Fruit fly (Drosophila melanogaster) whole organism, pupa: ENCODE measurements around the gene CG14034.

ENCODE experiments used
- CG10348 ChIP-seq: fragments of 200-800 bp; sonication (Bioruptor generic); IDR thresholded peaks from 2 replicates; pipeline ENCODE4 v1.3.6; 2022; ENCODE audit warnings: missing biosample characterization, missing genetic modification characterization
- CG12605 ChIP-seq: fragments of 200-800 bp; sonication (Bioruptor generic); IDR thresholded peaks from 2 replicates; pipeline ENCODE4 v1.3.6; 2022; ENCODE audit warnings: missing biosample characterization, missing genetic modification characterization
- CG13204 ChIP-seq: fragments of 200-800 bp; sonication (Bioruptor generic); optimal IDR thresholded peaks from 2 replicates; lab custom pipeline; 2018; ENCODE audit warnings: missing biosample characterization, mild to moderate bottlenecking, missing genetic modification characterization, moderate library complexity
- CG14655 ChIP-seq: fragments of 200-800 bp; sonication (Bioruptor generic); optimal IDR thresholded peaks from 3 replicates; lab custom pipeline; 2017; ENCODE audit warnings: mild to moderate bottlenecking, missing biosample characterization, missing genetic modification reagents, missing genetic modification characterization
- CG15710 ChIP-seq: fragments of 200-800 bp; sonication (Bioruptor generic); optimal IDR thresholded peaks from 2 replicates; lab custom pipeline; 2018; ENCODE audit warnings: missing biosample characterization, mild to moderate bottlenecking, missing genetic modification characterization, moderate library complexity
- CG32121 ChIP-seq: fragments of 200-800 bp; sonication (Bioruptor generic); IDR thresholded peaks from 2 replicates; pipeline ENCODE4 v1.3.6; 2022; ENCODE audit warnings: missing biosample characterization, missing genetic modification characterization
- CG4496 ChIP-seq: fragments of 200-800 bp; sonication (Bioruptor generic); IDR thresholded peaks from 3 replicates; pipeline ENCODE4 v1.3.6; 2022; ENCODE audit warnings: missing biosample characterization, missing genetic modification characterization
- CG8301 ChIP-seq: fragments of 200-800 bp; sonication (Bioruptor generic); optimal IDR thresholded peaks from 2 replicates; lab custom pipeline; 2018; ENCODE audit warnings: missing biosample characterization, mild to moderate bottlenecking, missing genetic modification characterization
- CG9948 ChIP-seq: fragments of 200-800 bp; sonication (Bioruptor generic); optimal IDR thresholded peaks from 2 replicates; lab custom pipeline; 2018; ENCODE audit warnings: missing biosample characterization, mild to moderate bottlenecking, missing genetic modification characterization, moderate library complexity
- D1 ChIP-seq: fragments of 200-800 bp; sonication (Bioruptor generic); optimal IDR thresholded peaks from 2 replicates; lab custom pipeline; 2018; ENCODE audit warnings: missing biosample characterization, mild to moderate bottlenecking, missing genetic modification characterization, moderate library complexity
- EcR ChIP-seq: fragments of 200-800 bp; sonication (Bioruptor generic); optimal IDR thresholded peaks from 3 replicates; lab custom pipeline; 2019; ENCODE audit warnings: missing biosample characterization, missing genetic modification characterization, mild to moderate bottlenecking, moderate library complexity, missing genetic modification reagents
- Ets98B ChIP-seq: fragments of 200-800 bp; sonication (Bioruptor generic); IDR thresholded peaks from 2 replicates; pipeline ENCODE4 v1.3.6; 2022; ENCODE audit warnings: missing biosample characterization, missing genetic modification characterization
- Pif1B ChIP-seq: fragments of 200-800 bp; sonication (Bioruptor generic); optimal IDR thresholded peaks from 3 replicates; lab custom pipeline; 2016; ENCODE audit warnings: missing biosample characterization, missing genetic modification characterization
- gl ChIP-seq: fragments of 200-800 bp; sonication (Bioruptor generic); optimal IDR thresholded peaks from 2 replicates; lab custom pipeline; 2018; ENCODE audit warnings: missing biosample characterization, mild to moderate bottlenecking, missing genetic modification characterization

DNA sequence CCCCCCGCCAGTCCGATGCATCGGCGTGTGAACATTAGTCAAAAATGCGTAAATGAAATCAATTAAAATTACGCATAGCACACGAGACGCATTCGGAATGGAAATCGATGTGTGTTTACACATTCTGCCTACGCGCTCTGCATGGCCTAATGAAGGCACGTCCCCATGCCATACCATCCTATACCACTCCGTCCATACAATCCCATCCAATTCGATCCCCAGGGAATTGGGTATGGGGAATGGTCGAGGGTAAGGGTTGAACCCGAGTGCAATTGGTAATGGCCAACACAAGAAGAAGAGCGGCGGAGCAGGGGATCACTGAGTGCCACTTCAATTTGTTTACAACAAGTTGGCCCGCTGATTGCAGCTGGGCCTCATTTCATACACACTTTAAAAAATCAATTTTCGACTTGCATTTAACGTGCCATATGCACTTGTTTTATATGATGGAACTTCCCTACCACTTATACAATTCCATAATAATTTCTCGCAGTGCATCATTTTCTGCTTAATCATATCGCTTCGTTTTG lies 29.1 kb upstream of the CG14034 start:
- no peak for TF ChIP-seq CG32121 (GFP tag; lab: Robert Waterston, UW)
- no peak for TF ChIP-seq Pif1B
- no peak for TF ChIP-seq CG10348 (GFP tag; lab: Robert Waterston, UW)
- peak; percentile 10 for TF ChIP-seq CG15710 (tag; lab: Kevin White, UChicago)
- TF ChIP-seq CG8301: no peak
- TF ChIP-seq D1 (tag; lab: Kevin White, UChicago): no peak
- TF ChIP-seq CG12605: no peak
- 0 out of 3 replicates have a peak, but pooled peaks have one; percentile 21 for TF ChIP-seq CG4496
- TF ChIP-seq Ets98B (GFP tag; lab: Robert Waterston, UW): no peak
- no peak for TF ChIP-seq CG13204 (GFP tag; lab: Kevin White, UChicago)
- TF ChIP-seq CG9948: peak; percentile 18
- peak; percentile 47 for TF ChIP-seq CG14655
- TF ChIP-seq gl (tag; lab: Kevin White, UChicago): no peak
- peak; percentile 6 for TF ChIP-seq EcR (GFP tag; lab: Kevin White, UChicago)
